Worm (Caenorhabditis elegans) whole organism, L1 larva: Measurements from ENCODE around the gene srsx-33.
A peak's percentile ranks its signal among the peaks of the same experiment; 100 is the strongest.

Source experiments
- C16A3.4 ChIP-seq: fragments of 150-350 bp; optimal IDR thresholded peaks from 2 replicates; lab custom pipeline; 2014; ENCODE audit warnings: missing biosample characterization, missing genetic modification characterization
- alr-1 ChIP-seq: fragments of 200-800 bp; sonication (Bioruptor generic); optimal IDR thresholded peaks from 2 replicates; lab custom pipeline; 2018; ENCODE audit warnings: borderline replicate concordance, mild to moderate bottlenecking, missing genetic modification characterization, missing compliant biosample characterization
- blmp-1 ChIP-seq: fragments of 150-350 bp; optimal IDR thresholded peaks from 2 replicates; lab custom pipeline; 2014; ENCODE audit warnings: missing biosample characterization, missing genetic modification characterization
- ceh-8 ChIP-seq: fragments of 200-800 bp; sonication (Bioruptor generic); optimal IDR thresholded peaks from 2 replicates; lab custom pipeline; 2018; ENCODE audit warnings: mild to moderate bottlenecking, missing genetic modification characterization, moderate library complexity, missing compliant biosample characterization
- ceh-88 ChIP-seq: fragments of 200-800 bp; sonication (Bioruptor generic); IDR thresholded peaks from 2 replicates; pipeline ENCODE4 v1.3.6; 2022; ENCODE audit warnings: missing genetic modification characterization, missing compliant biosample characterization
- ces-1 ChIP-seq: fragments of 150-350 bp; optimal IDR thresholded peaks from 2 replicates; lab custom pipeline; 2014; ENCODE audit warnings: missing biosample characterization, missing genetic modification reagents, missing genetic modification characterization
- dsc-1 ChIP-seq: sonication (generic microtip); optimal IDR thresholded peaks from 2 replicates; lab custom pipeline; 2016; ENCODE audit warnings: mild to moderate bottlenecking, missing genetic modification characterization, missing compliant biosample characterization
- efl-1 ChIP-seq, 4 experiments: fragments of 150-350 bp; optimal IDR thresholded peaks in 3 of 4; peaks in 1 of 4; 1 replicate in 1 of 4; 2 replicates in 3 of 4; lab custom pipeline; 2014; ENCODE audit warnings: missing biosample characterization in 2 of 4, missing genetic modification characterization in 2 of 4, missing genetic modification reagents in 2 of 4
- efl-3 ChIP-seq: fragments of 200-800 bp; sonication (Bioruptor generic); optimal IDR thresholded peaks from 2 replicates; lab custom pipeline; 2018; ENCODE audit warnings: mild to moderate bottlenecking, missing genetic modification characterization, missing compliant biosample characterization
- egl-27 ChIP-seq, 2 experiments: fragments of 150-350 bp in 1 of 2; sonication (generic microtip); optimal IDR thresholded peaks; 3 replicates each; lab custom pipeline; 2017 to 2018; ENCODE audit warnings: missing biosample characterization in 2 of 2, missing genetic modification characterization in 2 of 2, missing genetic modification reagents in 2 of 2
- elt-2 ChIP-seq: sonication (generic microtip); optimal IDR thresholded peaks from 2 replicates; lab custom pipeline; 2016; ENCODE audit warnings: missing genetic modification characterization, mild to moderate bottlenecking, inconsistent platforms, missing compliant biosample characterization, missing genetic modification reagents
- elt-3 ChIP-seq, 6 experiments: fragments of 150-350 bp in 1 of 6; sonication (generic microtip); optimal IDR thresholded peaks; 2 replicates each; lab custom pipeline; 2017 to 2018; ENCODE audit warnings: missing biosample characterization in 6 of 6, missing genetic modification characterization in 6 of 6, inconsistent platforms in 1 of 6
- fkh-10 ChIP-seq: sonication (generic microtip); optimal IDR thresholded peaks from 2 replicates; lab custom pipeline; 2017; ENCODE audit warnings: missing biosample characterization, missing genetic modification reagents, missing genetic modification characterization
- fkh-8 ChIP-seq: sonication (generic microtip); optimal IDR thresholded peaks from 2 replicates; lab custom pipeline; 2016; ENCODE audit warnings: mild to moderate bottlenecking, missing genetic modification characterization, missing compliant biosample characterization
- hlh-17 ChIP-seq: fragments of 200-800 bp; sonication (Bioruptor generic); optimal IDR thresholded peaks from 2 replicates; lab custom pipeline; 2018; ENCODE audit warnings: missing genetic modification characterization, mild to moderate bottlenecking, missing compliant biosample characterization, moderate library complexity, borderline replicate concordance
- irx-1 ChIP-seq: sonication (generic microtip); optimal IDR thresholded peaks from 2 replicates; lab custom pipeline; 2016; ENCODE audit warnings: missing genetic modification characterization, missing compliant biosample characterization
- lin-14 ChIP-seq: fragments of 200-800 bp; sonication (Bioruptor generic); optimal IDR thresholded peaks from 2 replicates; lab custom pipeline; 2018; ENCODE audit warnings: mild to moderate bottlenecking, missing genetic modification characterization, moderate library complexity, missing compliant biosample characterization
- lin-35 ChIP-seq, 2 experiments: fragments of 150-350 bp; optimal IDR thresholded peaks; 2 replicates each; lab custom pipeline; 2014; ENCODE audit warnings: missing biosample characterization in 2 of 2, missing genetic modification characterization in 2 of 2, missing genetic modification reagents in 2 of 2
- nhr-20 ChIP-seq: sonication (generic microtip); optimal IDR thresholded peaks from 2 replicates; lab custom pipeline; 2016; ENCODE audit warnings: mild to moderate bottlenecking, missing genetic modification characterization, missing compliant biosample characterization
- nhr-47 ChIP-seq: sonication (generic microtip); optimal IDR thresholded peaks from 2 replicates; lab custom pipeline; 2016; ENCODE audit warnings: mild to moderate bottlenecking, missing genetic modification characterization, moderate library complexity, missing compliant biosample characterization
- nhr-71 ChIP-seq: sonication (generic microtip); optimal IDR thresholded peaks from 2 replicates; lab custom pipeline; 2016; ENCODE audit warnings: mild to moderate bottlenecking, missing genetic modification characterization, moderate library complexity, missing compliant biosample characterization
- nhr-84 ChIP-seq: sonication (generic microtip); optimal IDR thresholded peaks from 2 replicates; lab custom pipeline; 2017; ENCODE audit warnings: missing biosample characterization, missing genetic modification characterization
- nhr-85 ChIP-seq: sonication (generic microtip); peaks from one replicate; lab custom pipeline; 2016; ENCODE audit warnings: missing genetic modification characterization, inconsistent platforms, missing compliant biosample characterization
- pag-3 ChIP-seq: sonication (generic microtip); optimal IDR thresholded peaks from 2 replicates; lab custom pipeline; 2017; ENCODE audit warnings: missing genetic modification characterization, mild to moderate bottlenecking, missing compliant biosample characterization, antibody characterized with exemption, borderline replicate concordance; ENCODE audit not compliant: insufficient read depth
- pax-3 ChIP-seq: fragments of 200-800 bp; sonication (Bioruptor generic); optimal IDR thresholded peaks from 2 replicates; lab custom pipeline; 2018; ENCODE audit warnings: mild to moderate bottlenecking, missing genetic modification characterization, moderate library complexity, missing compliant biosample characterization
- snu-23 ChIP-seq: sonication (generic microtip); optimal IDR thresholded peaks from 2 replicates; lab custom pipeline; 2016; ENCODE audit warnings: missing genetic modification characterization, missing compliant biosample characterization
- sptf-1 ChIP-seq: fragments of 150-350 bp; optimal IDR thresholded peaks from 2 replicates; lab custom pipeline; 2014; ENCODE audit warnings: missing biosample characterization, missing genetic modification characterization
- swsn-7 ChIP-seq: sonication (generic microtip); optimal IDR thresholded peaks from 2 replicates; lab custom pipeline; 2016; ENCODE audit warnings: missing genetic modification characterization, missing compliant biosample characterization
- tlp-1 ChIP-seq: fragments of 150-350 bp; optimal IDR thresholded peaks from 2 replicates; lab custom pipeline; 2014; ENCODE audit warnings: missing biosample characterization, missing genetic modification characterization
- unc-98 ChIP-seq: fragments of 200-800 bp; sonication (Bioruptor generic); IDR thresholded peaks from 2 replicates; pipeline ENCODE4 v1.3.6; 2022; ENCODE audit warnings: missing genetic modification characterization, missing compliant biosample characterization
- vab-15 ChIP-seq: sonication (generic microtip); optimal IDR thresholded peaks from 2 replicates; lab custom pipeline; 2017; ENCODE audit warnings: missing genotype, mild to moderate bottlenecking, missing genetic modification characterization, missing compliant biosample characterization
- xbp-1 ChIP-seq: sonication (generic microtip); optimal IDR thresholded peaks from 2 replicates; lab custom pipeline; 2016; ENCODE audit warnings: missing genetic modification characterization, missing compliant biosample characterization
- ztf-11 ChIP-seq, 2 experiments: sonication (generic microtip); optimal IDR thresholded peaks; 2 replicates each; lab custom pipeline; 2016 to 2017; ENCODE audit warnings: missing genetic modification characterization in 2 of 2, missing biosample characterization in 1 of 2, missing compliant biosample characterization in 1 of 2

Gene srsx-33

DNA sequence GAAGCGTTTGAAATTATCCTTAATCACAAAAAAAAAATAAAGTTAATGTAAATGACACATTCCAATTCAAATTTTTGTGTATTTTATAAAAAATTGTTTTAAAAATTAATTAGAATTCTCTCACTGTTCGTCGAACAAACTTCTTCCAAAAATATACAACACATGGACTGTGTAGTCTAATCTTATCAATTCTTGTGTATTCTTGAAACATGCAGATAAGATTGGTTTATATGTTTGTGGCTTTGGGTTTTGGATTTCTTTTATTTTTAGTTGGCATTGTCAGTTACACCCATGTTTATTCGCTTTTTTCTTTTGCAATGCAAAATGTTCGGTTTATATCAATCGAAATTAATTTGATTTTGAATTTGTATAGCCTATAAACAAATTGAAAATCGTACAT is 31.9 kb downstream of the srsx-33 start:
- TF ChIP-seq elt-3 (tag; optimal IDR thresholded peaks at IDR 0.05; lab: Kevin White, UChicago) (peak in 2 of 6 experiments; percentile 44 to 83), vab-15 (tag; lab: Kevin White, UChicago) (no peak)

DNA sequence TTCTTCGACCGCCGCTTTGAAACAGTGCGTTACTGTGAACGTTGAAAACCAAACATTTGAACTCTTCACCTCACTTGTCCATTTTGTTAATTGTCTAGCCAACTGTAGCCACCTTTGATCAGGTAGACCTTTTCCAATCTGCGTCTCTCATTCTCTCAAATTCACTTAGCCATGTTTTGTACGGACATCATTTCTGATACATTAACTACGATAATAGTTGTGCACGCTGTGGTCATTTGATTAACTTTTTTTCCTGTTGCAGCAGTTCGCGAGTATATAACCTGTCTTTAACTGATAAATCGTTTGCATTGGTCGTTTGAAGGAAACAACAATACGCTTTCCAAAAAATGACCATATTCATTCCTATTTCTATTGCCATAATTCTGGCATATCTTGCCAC is 34.9 kb downstream of the srsx-33 start, which contains the start of gene cyp-29A2:
cyp-29A2 (plus strand) TSS at position 190 of the 400 bp plus-strand sequence.
- peak in 1 of 6 experiments; percentile 16 for TF ChIP-seq elt-3 (tag; optimal IDR thresholded peaks at IDR 0.05; lab: Kevin White, UChicago)
- TF ChIP-seq efl-3 (GFP tag; lab: Kevin White, UChicago): no peak
- TF ChIP-seq swsn-7 (tag; lab: Kevin White, UChicago): no peak
- peak; percentile 17 for TF ChIP-seq elt-2 (tag; lab: Kevin White, UChicago)
- no peak for TF ChIP-seq xbp-1 (tag; lab: Kevin White, UChicago)
- no peak for TF ChIP-seq alr-1 (tag; lab: Kevin White, UChicago)
- no peak for TF ChIP-seq fkh-10 (GFP tag; lab: Kevin White, UChicago)
- TF ChIP-seq lin-35 (GFP tag; optimal IDR thresholded peaks at IDR 0.05; lab: Kevin White, UChicago): no peak
- peak; percentile 17 for TF ChIP-seq snu-23 (GFP tag; lab: Kevin White, UChicago)
- TF ChIP-seq nhr-20: peak; percentile 52
- peak; percentile 11 for TF ChIP-seq lin-14 (GFP tag; lab: Kevin White, UChicago)
- TF ChIP-seq irx-1: no peak
- peak; percentile 7 for TF ChIP-seq blmp-1
- TF ChIP-seq nhr-71: peak; percentile 22
- TF ChIP-seq tlp-1 (tag; lab: Kevin White, UChicago): no peak
- TF ChIP-seq nhr-84: no peak
- TF ChIP-seq nhr-85: peak; percentile 8
- no peak for TF ChIP-seq ceh-8 (GFP tag; lab: Kevin White, UChicago)
- TF ChIP-seq ces-1 (GFP tag; lab: Kevin White, UChicago): no peak
- no peak for TF ChIP-seq unc-98 (GFP tag; lab: Robert Waterston, UW)

- no peak for TF ChIP-seq sptf-1 (tag; lab: Kevin White, UChicago)
- TF ChIP-seq ceh-88 (GFP tag; lab: Robert Waterston, UW): no peak
Observed at ce11 chrV:11216137-11216536, 36.2 kb downstream of the srsx-33 start.

DNA sequence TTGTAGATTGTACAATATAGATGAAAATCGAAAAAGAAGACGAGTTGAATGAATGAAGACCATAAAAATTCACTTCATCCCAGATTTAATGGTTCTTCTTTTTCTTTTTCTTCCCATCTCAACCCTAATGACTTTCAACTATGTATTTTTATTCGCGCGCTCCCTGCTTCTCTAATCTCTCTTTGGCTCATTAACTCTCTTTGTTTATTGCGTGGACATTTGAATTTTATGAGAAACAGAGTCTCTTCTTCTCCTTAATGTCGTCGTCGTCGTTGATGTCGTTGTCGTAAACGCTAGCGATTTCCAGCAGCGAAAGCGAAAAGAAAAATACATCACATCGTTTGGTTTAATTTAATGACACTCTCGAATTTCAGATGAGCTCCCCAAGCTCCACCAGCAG is 37.8 kb downstream of the srsx-33 start:
- TF ChIP-seq hlh-17 (GFP tag; lab: Kevin White, UChicago) (no peak), dsc-1 (peak; percentile 58), swsn-7 (tag; lab: Kevin White, UChicago) (no peak)

DNA sequence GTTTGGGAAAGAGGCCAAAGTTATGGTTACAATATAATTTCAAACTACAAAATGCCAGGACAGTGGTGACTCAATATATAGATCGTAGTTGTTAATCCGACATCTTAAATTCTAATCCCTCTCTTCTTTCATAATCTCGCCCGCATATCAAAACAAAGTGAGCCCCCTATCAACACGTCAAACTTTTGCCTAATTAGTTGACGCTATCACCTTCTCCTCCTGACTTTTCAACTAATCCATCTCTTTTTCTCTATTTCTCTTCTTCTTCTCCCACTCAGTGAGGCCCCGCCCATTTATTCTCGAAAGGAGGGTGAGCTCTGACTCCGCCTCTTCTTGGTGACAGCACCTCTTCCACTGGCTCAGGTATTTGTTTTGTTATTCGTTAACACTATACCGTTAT is 41.0 kb downstream of the srsx-33 start:
- TF ChIP-seq efl-1 (optimal IDR thresholded peaks at IDR 0.05; lab: Kevin White, UChicago) (no peak), efl-1 (GFP tag; optimal IDR thresholded peaks at IDR 0.05 in 1 of 2; lab: Kevin White, UChicago) (no peak), pax-3 (tag; lab: Kevin White, UChicago) (peak; percentile 47), egl-27 (tag; optimal IDR thresholded peaks at IDR 0.05; lab: Kevin White, UChicago) (no peak), ztf-11 (tag; optimal IDR thresholded peaks at IDR 0.05; lab: Kevin White, UChicago) (no peak), dsc-1 (peak; percentile 96), nhr-20 (peak; percentile 4), fkh-8 (tag; lab: Kevin White, UChicago) (peak; percentile 70), pag-3 (no peak), nhr-47 (tag; lab: Kevin White, UChicago) (peak; percentile 45), C16A3.4 (tag; lab: Kevin White, UChicago) (no peak), nhr-71 (no peak), fkh-10 (GFP tag; lab: Kevin White, UChicago) (peak; percentile 9)
